Worm (Caenorhabditis elegans) whole organism, L4 larva: ENCODE measurements around the gene F10G2.4.

Experiments
- ZK546.5 ChIP-seq, 2 experiments: sonication (generic microtip); optimal IDR thresholded peaks; 2 replicates each; lab custom pipeline; 2017; ENCODE audit warnings: missing biosample characterization in 2 of 2, missing genetic modification characterization in 2 of 2
- ceh-82 ChIP-seq: sonication (generic microtip); optimal IDR thresholded peaks from 2 replicates; lab custom pipeline; 2017; ENCODE audit warnings: missing biosample characterization, missing genetic modification characterization
- egl-27 ChIP-seq: sonication (generic microtip); optimal IDR thresholded peaks from 3 replicates; lab custom pipeline; 2017; ENCODE audit warnings: missing biosample characterization, missing genetic modification reagents, missing genetic modification characterization
- lim-7 ChIP-seq: fragments of 200-800 bp; sonication (Bioruptor generic); IDR thresholded peaks from 2 replicates; pipeline ENCODE4 v1.3.6; 2022; ENCODE audit warnings: missing genetic modification characterization, missing compliant biosample characterization
- lin-39 ChIP-seq: fragments of 150-350 bp; optimal IDR thresholded peaks from 2 replicates; lab custom pipeline; 2014; ENCODE audit warnings: missing biosample characterization, missing genetic modification reagents, missing genetic modification characterization
- mep-1 ChIP-seq: fragments of 150-350 bp; sonication (generic microtip); optimal IDR thresholded peaks from 3 replicates; lab custom pipeline; 2014; ENCODE audit warnings: missing biosample characterization, missing genetic modification characterization
- pqm-1 ChIP-seq: sonication (generic microtip); optimal IDR thresholded peaks from 2 replicates; lab custom pipeline; 2017; ENCODE audit warnings: missing biosample characterization, missing genetic modification characterization
- zag-1 ChIP-seq: fragments of 150-350 bp; optimal IDR thresholded peaks from 2 replicates; lab custom pipeline; 2014; ENCODE audit warnings: missing biosample characterization, missing genetic modification characterization
- ztf-11 ChIP-seq: fragments of 150-350 bp; optimal IDR thresholded peaks from 2 replicates; lab custom pipeline; 2014; ENCODE audit warnings: missing biosample characterization, missing genetic modification characterization

- no peak for TF ChIP-seq ZK546.5 (tag; optimal IDR thresholded peaks at IDR 0.05; lab: Kevin White, UChicago)
- TF ChIP-seq ceh-82 (tag; lab: Kevin White, UChicago): no peak
- no peak for TF ChIP-seq pqm-1 (tag; lab: Kevin White, UChicago)
- TF ChIP-seq lin-39 (tag; lab: Kevin White, UChicago): no peak
- no peak for TF ChIP-seq zag-1
- TF ChIP-seq egl-27: no peak
- no peak for TF ChIP-seq ztf-11 (tag; lab: Kevin White, UChicago)
- TF ChIP-seq mep-1 (tag; lab: Kevin White, UChicago): no peak
- no peak for TF ChIP-seq lim-7 (GFP tag; lab: Robert Waterston, UW)
Observed at ce11 chrV:7364951-7365350, 37.9 kb downstream of the F10G2.4 start, which contains the start of gene exc-13.
